Worm (Caenorhabditis elegans) whole organism, mixed stage, embryonic: ENCODE results near the gene nhr-190.

Source experiments
- M03D4.4 ChIP-seq: sonication (generic microtip); optimal IDR thresholded peaks from 2 replicates; lab custom pipeline; 2017; ENCODE audit warnings: mild to moderate bottlenecking, missing genetic modification characterization, missing compliant biosample characterization
- bed-3 ChIP-seq: fragments of 200-800 bp; sonication (Bioruptor generic); optimal IDR thresholded peaks from 3 replicates; lab custom pipeline; 2018; ENCODE audit warnings: mild to moderate bottlenecking, missing genetic modification characterization, moderate library complexity, missing compliant biosample characterization
- blmp-1 ChIP-seq: fragments of 150-350 bp; optimal IDR thresholded peaks from 2 replicates; lab custom pipeline; 2014; ENCODE audit warnings: missing biosample characterization, missing genetic modification characterization
- ceh-39 ChIP-seq: fragments of 150-350 bp; optimal IDR thresholded peaks from 2 replicates; lab custom pipeline; 2014; ENCODE audit warnings: missing biosample characterization, missing genetic modification characterization
- ceh-43 ChIP-seq: fragments of 200-800 bp; sonication (Bioruptor generic); optimal IDR thresholded peaks from 2 replicates; lab custom pipeline; 2018; ENCODE audit warnings: mild to moderate bottlenecking, missing genetic modification characterization, moderate library complexity, missing compliant biosample characterization
- ceh-83 ChIP-seq: fragments of 200-800 bp; sonication (Bioruptor generic); optimal IDR thresholded peaks from 2 replicates; lab custom pipeline; 2018; ENCODE audit warnings: mild to moderate bottlenecking, missing genetic modification characterization, missing compliant biosample characterization
- ces-1 ChIP-seq: fragments of 150-350 bp; optimal IDR thresholded peaks from 2 replicates; lab custom pipeline; 2014; ENCODE audit warnings: missing biosample characterization, missing genetic modification reagents, missing genetic modification characterization
- cnd-1 ChIP-seq: fragments of 200-800 bp; sonication (Bioruptor generic); optimal IDR thresholded peaks from 2 replicates; lab custom pipeline; 2018; ENCODE audit warnings: mild to moderate bottlenecking, missing genetic modification characterization, missing compliant biosample characterization
- elt-3 ChIP-seq: fragments of 150-350 bp; optimal IDR thresholded peaks from 2 replicates; lab custom pipeline; 2014; ENCODE audit warnings: missing biosample characterization, missing genetic modification characterization
- flh-1 ChIP-seq: fragments of 200-800 bp; sonication (Bioruptor generic); optimal IDR thresholded peaks from 2 replicates; lab custom pipeline; 2018; ENCODE audit warnings: mild to moderate bottlenecking, missing genetic modification characterization, moderate library complexity, missing compliant biosample characterization
- ham-2 ChIP-seq: fragments of 200-800 bp; sonication (Bioruptor generic); optimal IDR thresholded peaks from 2 replicates; lab custom pipeline; 2018; ENCODE audit warnings: mild to moderate bottlenecking, missing genetic modification characterization, missing compliant biosample characterization
- hlh-1 ChIP-seq: fragments of 150-350 bp; optimal IDR thresholded peaks from 2 replicates; lab custom pipeline; 2014; ENCODE audit warnings: missing biosample characterization, missing genetic modification reagents, missing genetic modification characterization
- lin-13 ChIP-seq: fragments of 150-350 bp; optimal IDR thresholded peaks from 2 replicates; lab custom pipeline; 2014; ENCODE audit warnings: missing biosample characterization, missing genetic modification characterization
- lin-32 ChIP-seq: fragments of 200-800 bp; sonication (Bioruptor generic); optimal IDR thresholded peaks from 2 replicates; lab custom pipeline; 2018; ENCODE audit warnings: mild to moderate bottlenecking, missing genetic modification characterization, missing compliant biosample characterization
- lsy-2 ChIP-seq: fragments of 150-350 bp; optimal IDR thresholded peaks from 2 replicates; lab custom pipeline; 2014; ENCODE audit warnings: missing biosample characterization, missing genetic modification characterization
- mab-5 ChIP-seq: fragments of 150-350 bp; optimal IDR thresholded peaks from 2 replicates; lab custom pipeline; 2014; ENCODE audit warnings: missing biosample characterization, missing genetic modification characterization
- mep-1 ChIP-seq: fragments of 150-350 bp; optimal IDR thresholded peaks from 2 replicates; lab custom pipeline; 2017; ENCODE audit warnings: missing biosample characterization, missing genetic modification reagents, missing genetic modification characterization, inconsistent platforms
- mls-2 ChIP-seq: sonication (generic microtip); optimal IDR thresholded peaks from 2 replicates; lab custom pipeline; 2016; ENCODE audit warnings: mild to moderate bottlenecking, missing genetic modification characterization, moderate library complexity, missing compliant biosample characterization
- nhr-12 ChIP-seq: fragments of 150-350 bp; optimal IDR thresholded peaks from 2 replicates; lab custom pipeline; 2014; ENCODE audit warnings: missing biosample characterization, missing genetic modification characterization
- nhr-2 ChIP-seq: fragments of 150-350 bp; optimal IDR thresholded peaks from 2 replicates; lab custom pipeline; 2014; ENCODE audit warnings: missing biosample characterization, missing genetic modification characterization
- nhr-237 ChIP-seq: fragments of 150-350 bp; optimal IDR thresholded peaks from 2 replicates; lab custom pipeline; 2014; ENCODE audit warnings: missing biosample characterization, missing genetic modification characterization
- nhr-28 ChIP-seq: fragments of 150-350 bp; optimal IDR thresholded peaks from 2 replicates; lab custom pipeline; 2014; ENCODE audit warnings: missing biosample characterization, missing genetic modification characterization
- pha-4 ChIP-seq: fragments of 150-350 bp; optimal IDR thresholded peaks from 2 replicates; lab custom pipeline; 2018; ENCODE audit warnings: missing biosample characterization, missing genetic modification reagents, missing genetic modification characterization
- sem-2 ChIP-seq: fragments of 200-800 bp; sonication (Bioruptor generic); optimal IDR thresholded peaks from 2 replicates; lab custom pipeline; 2018; ENCODE audit warnings: mild to moderate bottlenecking, missing genetic modification characterization, missing compliant biosample characterization
- snpc-4 ChIP-seq: fragments of 150-350 bp; optimal IDR thresholded peaks from 2 replicates; lab custom pipeline; 2014; ENCODE audit warnings: missing biosample characterization, missing genetic modification characterization
- sptf-1 ChIP-seq: sonication (generic microtip); optimal IDR thresholded peaks from 2 replicates; lab custom pipeline; 2017; ENCODE audit warnings: mild to moderate bottlenecking, missing genetic modification characterization, moderate library complexity, missing compliant biosample characterization
- tbx-8 ChIP-seq: fragments of 200-800 bp; sonication (Bioruptor generic); optimal IDR thresholded peaks from 2 replicates; lab custom pipeline; 2018; ENCODE audit warnings: mild to moderate bottlenecking, missing genetic modification characterization, moderate library complexity, missing compliant biosample characterization
- unc-120 ChIP-seq: sonication (generic microtip); optimal IDR thresholded peaks from 2 replicates; lab custom pipeline; 2017; ENCODE audit warnings: missing genetic modification characterization, missing compliant biosample characterization; ENCODE audit not compliant: poor library complexity, severe bottlenecking
- unc-39 ChIP-seq: fragments of 150-350 bp; optimal IDR thresholded peaks from 2 replicates; lab custom pipeline; 2014; ENCODE audit warnings: missing biosample characterization, missing genetic modification characterization
- unc-62 ChIP-seq: fragments of 150-350 bp; optimal IDR thresholded peaks from 2 replicates; lab custom pipeline; 2014; ENCODE audit warnings: missing biosample characterization, missing genetic modification reagents, missing genetic modification characterization
- zip-8 ChIP-seq: fragments of 150-350 bp; optimal IDR thresholded peaks from 2 replicates; lab custom pipeline; 2014; ENCODE audit warnings: missing biosample characterization, missing genetic modification characterization
- ztf-11 ChIP-seq: fragments of 150-350 bp; optimal IDR thresholded peaks from 2 replicates; lab custom pipeline; 2014; ENCODE audit warnings: missing biosample characterization, missing genetic modification characterization

Gene nhr-190

DNA sequence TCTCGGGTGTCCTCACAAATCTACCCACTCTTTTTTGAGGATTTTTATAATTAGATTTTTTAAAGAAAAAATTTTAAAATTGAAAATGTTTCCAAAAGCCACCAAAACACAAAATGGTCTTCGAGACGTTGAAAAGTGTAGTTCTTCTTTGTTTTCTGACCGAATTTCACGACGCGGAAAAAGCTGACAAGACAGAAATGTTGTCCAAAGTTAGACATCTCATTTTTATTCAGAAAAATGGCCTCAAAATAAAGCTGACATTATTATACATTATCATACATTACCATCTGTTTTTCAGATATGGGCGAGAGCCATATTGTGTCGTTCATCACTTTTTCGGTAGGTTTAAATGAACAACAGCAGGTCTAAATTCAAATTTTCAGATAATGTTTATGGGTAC is 36.9 kb upstream of the nhr-190 start, which contains the start of gene srx-22:
Gene srx-22 (plus strand): TSS at position 301 of the 400 bp plus-strand sequence.
- no peak for TF ChIP-seq lsy-2 (tag; lab: Kevin White, UChicago)
- TF ChIP-seq blmp-1, result no peak
- TF ChIP-seq flh-1, result no peak
- TF ChIP-seq lin-32 (GFP tag; lab: Kevin White, UChicago), result no peak
- TF ChIP-seq sem-2 (GFP tag; lab: Kevin White, UChicago), result no peak

DNA sequence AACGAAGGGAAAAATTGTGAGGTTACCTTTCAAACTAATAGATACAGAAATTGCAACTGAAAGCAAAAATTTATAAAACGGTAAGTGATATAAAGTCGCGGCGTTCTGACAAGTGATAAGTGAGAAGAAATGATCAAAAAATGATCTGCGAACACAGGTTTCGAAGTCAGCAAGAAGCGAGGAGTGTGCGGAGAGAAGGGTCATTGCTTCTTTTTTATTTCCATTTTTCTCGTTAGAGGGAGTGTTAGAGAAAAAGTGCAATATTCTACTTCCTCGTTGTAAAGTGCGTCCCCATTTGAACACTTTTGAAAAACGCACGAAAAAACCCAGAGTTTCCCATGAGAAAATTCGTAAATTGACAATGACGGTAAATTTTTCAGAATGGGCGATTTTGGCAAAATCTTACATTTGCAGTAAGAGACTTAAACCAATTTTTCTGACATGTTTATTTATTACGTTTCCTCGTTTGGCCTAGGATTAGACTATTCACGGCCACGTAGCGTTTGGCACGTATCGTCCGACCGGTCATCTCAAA is 33.9 kb upstream of the nhr-190 start, which contains the start of the genes fbxa-72 and srx-21:
Gene fbxa-72 (minus strand): TSS at position 204 of the 535 bp plus-strand sequence.
Gene srx-21 (plus strand): TSS at position 485 of the 535 bp plus-strand sequence.
- TF ChIP-seq ham-2 (GFP tag; lab: Kevin White, UChicago), result no peak
- no peak for TF ChIP-seq ceh-39 (tag; lab: Kevin White, UChicago)
- TF ChIP-seq pha-4 (tag; lab: Kevin White, UChicago), result no peak
- TF ChIP-seq hlh-1, result no peak
- TF ChIP-seq nhr-12, result no peak
- no peak for TF ChIP-seq snpc-4
- no peak for TF ChIP-seq blmp-1
- TF ChIP-seq cnd-1, result no peak
- TF ChIP-seq nhr-237 (tag; lab: Kevin White, UChicago), result no peak
- no peak for TF ChIP-seq M03D4.4
- TF ChIP-seq ceh-43 (GFP tag; lab: Kevin White, UChicago), result no peak
- no peak for TF ChIP-seq mab-5 (tag; lab: Kevin White, UChicago)
- no peak for TF ChIP-seq unc-39 (tag; lab: Kevin White, UChicago)
- TF ChIP-seq sem-2 (GFP tag; lab: Kevin White, UChicago), result no peak
- TF ChIP-seq lsy-2 (tag; lab: Kevin White, UChicago), result no peak
- TF ChIP-seq ztf-11 (tag; lab: Kevin White, UChicago), result no peak
- TF ChIP-seq elt-3 (tag; lab: Kevin White, UChicago), result no peak
- TF ChIP-seq mep-1 (tag; lab: Kevin White, UChicago), result no peak

DNA sequence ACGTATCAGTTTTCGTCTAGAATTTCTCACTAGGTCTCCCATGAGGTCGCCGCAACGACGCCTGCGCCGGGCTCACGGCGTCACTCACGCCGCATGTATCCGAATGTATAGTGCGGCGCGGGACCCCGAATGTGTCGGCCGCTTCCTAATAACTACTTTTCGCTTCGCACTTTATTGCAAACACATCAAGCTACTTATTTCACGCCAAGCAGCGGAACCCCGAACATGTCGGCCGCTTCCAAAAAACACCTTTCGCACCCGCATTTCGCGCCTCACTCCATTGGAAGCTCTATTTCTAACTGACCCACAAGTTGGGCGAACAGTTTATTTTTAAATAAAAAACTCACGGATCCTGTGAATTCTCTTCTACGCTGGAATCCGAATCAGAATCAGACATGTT is 33.4 kb upstream of the nhr-190 start:
- no peak for TF ChIP-seq unc-39 (tag; lab: Kevin White, UChicago)
- no peak for TF ChIP-seq mab-5 (tag; lab: Kevin White, UChicago)
- TF ChIP-seq snpc-4, result no peak
- TF ChIP-seq ces-1 (GFP tag; lab: Kevin White, UChicago), result no peak
- no peak for TF ChIP-seq unc-120 (tag; lab: Kevin White, UChicago)
- no peak for TF ChIP-seq nhr-12
- TF ChIP-seq lsy-2 (tag; lab: Kevin White, UChicago), result no peak
- no peak for TF ChIP-seq sem-2 (GFP tag; lab: Kevin White, UChicago)
- no peak for TF ChIP-seq elt-3 (tag; lab: Kevin White, UChicago)
- no peak for TF ChIP-seq mls-2 (tag; lab: Kevin White, UChicago)
- no peak for TF ChIP-seq lin-13
- no peak for TF ChIP-seq bed-3 (GFP tag; lab: Kevin White, UChicago)
- TF ChIP-seq ceh-39 (tag; lab: Kevin White, UChicago), result no peak

- TF ChIP-seq elt-3 (tag; lab: Kevin White, UChicago) (no peak), hlh-1 (no peak), zip-8 (tag; lab: Kevin White, UChicago) (no peak), flh-1 (no peak), sem-2 (GFP tag; lab: Kevin White, UChicago) (no peak), nhr-12 (no peak), lin-13 (no peak), mab-5 (tag; lab: Kevin White, UChicago) (no peak)
These were observed 31.5 kb upstream of the nhr-190 start, which contains the start of gene sru-25 for ce11 chrV:674213-674612. TSS of gene sru-25 (minus strand) at chrV:674313.

DNA sequence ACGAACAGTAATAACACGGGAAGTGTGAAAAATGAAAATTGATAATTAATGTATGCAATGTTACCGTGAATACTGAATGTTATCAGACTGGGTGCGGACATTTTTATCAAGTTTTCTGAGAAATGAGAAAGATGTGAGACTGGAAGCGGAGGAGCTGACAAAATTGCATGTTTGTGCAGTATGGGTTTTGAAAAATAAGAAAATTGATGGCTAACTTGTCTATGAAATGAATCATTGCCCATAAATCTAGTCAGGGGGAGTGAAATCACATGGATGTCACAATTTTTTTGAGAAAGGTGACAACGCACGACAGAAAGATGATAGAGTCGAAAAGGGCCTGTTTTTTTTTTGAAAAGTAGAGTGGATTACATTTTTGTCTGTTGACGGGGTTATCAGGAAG is 28.6 kb upstream of the nhr-190 start, which contains the start of gene sru-24:
Gene sru-24 (minus strand): TSS at position 101 of the 400 bp plus-strand sequence.
- TF ChIP-seq unc-120 (tag; lab: Kevin White, UChicago) (no peak), mab-5 (tag; lab: Kevin White, UChicago) (no peak), flh-1 (no peak), unc-62 (GFP tag; lab: Kevin White, UChicago) (no peak), nhr-28 (no peak), nhr-2 (tag; lab: Kevin White, UChicago) (no peak), pha-4 (tag; lab: Kevin White, UChicago) (no peak)

DNA sequence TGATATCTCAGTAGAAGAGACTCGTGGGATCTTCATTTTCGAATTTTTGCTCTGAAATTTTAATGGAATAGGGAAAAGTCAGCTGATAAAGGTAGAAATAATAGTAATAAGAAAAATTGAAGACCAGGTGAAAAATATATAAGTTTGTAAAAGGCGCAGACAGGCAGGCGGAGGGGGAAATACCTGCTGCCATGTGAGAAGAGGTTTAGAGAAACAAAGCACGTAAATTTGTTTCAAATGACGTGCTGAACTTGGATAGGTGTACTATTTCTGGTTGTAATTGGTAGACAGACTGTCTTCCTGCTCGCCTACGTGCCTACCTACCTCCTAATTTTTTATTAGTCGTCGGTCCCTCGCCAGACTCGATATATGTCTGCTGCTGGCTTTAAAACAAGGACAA is 24.7 kb upstream of the nhr-190 start, which contains the start of gene nhr-180:
Gene nhr-180 (minus strand): TSS at position 52 of the 400 bp plus-strand sequence.
- TF ChIP-seq sptf-1 (tag; lab: Kevin White, UChicago) (no peak), unc-39 (tag; lab: Kevin White, UChicago) (no peak), ceh-39 (tag; lab: Kevin White, UChicago) (no peak), zip-8 (tag; lab: Kevin White, UChicago) (no peak), ceh-83 (GFP tag; lab: Kevin White, UChicago) (no peak), tbx-8 (GFP tag; lab: Kevin White, UChicago) (no peak), bed-3 (GFP tag; lab: Kevin White, UChicago) (no peak)
- TF ChIP-seq, all 35 proteins: peak for 0
